Fruit fly (Drosophila melanogaster) whole organism, pupa: ENCODE measurements around the gene Sirt1.
A peak's percentile ranks its signal among the peaks of the same experiment; 100 is the strongest.

Source experiments
- CG10348 ChIP-seq: fragments of 200-800 bp; sonication (Bioruptor generic); IDR thresholded peaks from 2 replicates; pipeline ENCODE4 v1.3.6; 2022; ENCODE audit warnings: missing biosample characterization, missing genetic modification characterization
- CG12605 ChIP-seq: fragments of 200-800 bp; sonication (Bioruptor generic); IDR thresholded peaks from 2 replicates; pipeline ENCODE4 v1.3.6; 2022; ENCODE audit warnings: missing biosample characterization, missing genetic modification characterization
- CG15710 ChIP-seq: fragments of 200-800 bp; sonication (Bioruptor generic); optimal IDR thresholded peaks from 2 replicates; lab custom pipeline; 2018; ENCODE audit warnings: missing biosample characterization, mild to moderate bottlenecking, missing genetic modification characterization, moderate library complexity
- CG32121 ChIP-seq: fragments of 200-800 bp; sonication (Bioruptor generic); IDR thresholded peaks from 2 replicates; pipeline ENCODE4 v1.3.6; 2022; ENCODE audit warnings: missing biosample characterization, missing genetic modification characterization
- CG4496 ChIP-seq: fragments of 200-800 bp; sonication (Bioruptor generic); IDR thresholded peaks from 3 replicates; pipeline ENCODE4 v1.3.6; 2022; ENCODE audit warnings: missing biosample characterization, missing genetic modification characterization
- CG8301 ChIP-seq: fragments of 200-800 bp; sonication (Bioruptor generic); optimal IDR thresholded peaks from 2 replicates; lab custom pipeline; 2018; ENCODE audit warnings: missing biosample characterization, mild to moderate bottlenecking, missing genetic modification characterization
- D1 ChIP-seq: fragments of 200-800 bp; sonication (Bioruptor generic); optimal IDR thresholded peaks from 2 replicates; lab custom pipeline; 2018; ENCODE audit warnings: missing biosample characterization, mild to moderate bottlenecking, missing genetic modification characterization, moderate library complexity
- Pif1A ChIP-seq: fragments of 200-800 bp; sonication (Bioruptor generic); optimal IDR thresholded peaks from 3 replicates; lab custom pipeline; 2016; ENCODE audit warnings: missing biosample characterization, missing genetic modification characterization
- fd96Ca ChIP-seq: fragments of 200-800 bp; sonication (Bioruptor generic); IDR thresholded peaks from 3 replicates; pipeline ENCODE4 v1.3.6; 2022; ENCODE audit warnings: missing biosample characterization, missing genetic modification characterization
- gl ChIP-seq: fragments of 200-800 bp; sonication (Bioruptor generic); optimal IDR thresholded peaks from 2 replicates; lab custom pipeline; 2018; ENCODE audit warnings: missing biosample characterization, mild to moderate bottlenecking, missing genetic modification characterization

- TF ChIP-seq fd96Ca (GFP tag; lab: Robert Waterston, UW) (no peak), CG8301 (tag; lab: Kevin White, UChicago) (no peak), CG10348 (GFP tag; lab: Robert Waterston, UW) (no peak), CG4496 (0 out of 3 replicates have a peak, but pooled peaks have one; percentile 13), Pif1A (GFP tag; lab: Kevin White, UChicago) (no peak), CG32121 (GFP tag; lab: Robert Waterston, UW) (peak; percentile 17; the same call in 1 of the 2 replicates), gl (no peak), CG15710 (tag; lab: Kevin White, UChicago) (no peak), D1 (tag; lab: Kevin White, UChicago) (no peak), CG12605 (GFP tag; lab: Robert Waterston, UW) (no peak)
Measured at dm6 chr2L:13206857-13207463, 41.6 kb downstream of the Sirt1 start.
